Worm (Caenorhabditis elegans) whole organism, L2 larva: ENCODE results near the gene C01B10.6.

Experiments
- blmp-1 ChIP-seq: sonication (generic microtip); optimal IDR thresholded peaks from 2 replicates; lab custom pipeline; 2017; ENCODE audit warnings: missing genetic modification characterization, mild to moderate bottlenecking, missing compliant biosample characterization, antibody characterized with exemption, moderate library complexity; ENCODE audit not compliant: insufficient read depth
- snpc-4 ChIP-seq: fragments of 150-350 bp; optimal IDR thresholded peaks from 2 replicates; lab custom pipeline; 2014; ENCODE audit warnings: missing biosample characterization, missing genetic modification characterization
- ztf-4 ChIP-seq: fragments of 150-350 bp; optimal IDR thresholded peaks from 2 replicates; lab custom pipeline; 2014; ENCODE audit warnings: missing biosample characterization, missing genetic modification characterization

- no peak for TF ChIP-seq ztf-4 (tag; lab: Kevin White, UChicago)
- no peak for TF ChIP-seq blmp-1 (tag; lab: Kevin White, UChicago)
- no peak for TF ChIP-seq snpc-4 (tag; lab: Kevin White, UChicago)
These were observed 37.6 kb upstream of the C01B10.6 start, which contains the start of gene F15B10.3 for ce11 chrIV:6602376-6602775.
